Fruit fly (Drosophila melanogaster) whole organism, adult: ENCODE data around the gene CG1354.

Experiments used
- CG11617 ChIP-seq: fragments of 200-800 bp; sonication (Bioruptor generic); optimal IDR thresholded peaks from 2 replicates; lab custom pipeline; 2017; ENCODE audit warnings: mild to moderate bottlenecking, missing biosample characterization, missing genetic modification reagents, missing genetic modification characterization
- CG1620 ChIP-seq: fragments of 200-800 bp; sonication (Bioruptor generic); optimal IDR thresholded peaks from 2 replicates; lab custom pipeline; 2016; ENCODE audit warnings: missing biosample characterization, missing genetic modification characterization
- CG7101 ChIP-seq: fragments of 200-800 bp; sonication (Bioruptor generic); optimal IDR thresholded peaks from 2 replicates; lab custom pipeline; 2018; ENCODE audit warnings: missing biosample characterization, mild to moderate bottlenecking, missing genetic modification characterization, moderate library complexity
- Clk ChIP-seq: fragments of 200-800 bp; sonication (Bioruptor generic); optimal IDR thresholded peaks from 2 replicates; lab custom pipeline; 2017; ENCODE audit warnings: missing biosample characterization, missing genetic modification characterization
- Crg-1 ChIP-seq: fragments of 200-800 bp; sonication (Bioruptor generic); optimal IDR thresholded peaks from 2 replicates; lab custom pipeline; 2016; ENCODE audit warnings: missing biosample characterization, missing genetic modification characterization
- Mnt ChIP-seq: fragments of 200-800 bp; sonication (Bioruptor generic); optimal IDR thresholded peaks from 2 replicates; lab custom pipeline; 2016; ENCODE audit warnings: missing biosample characterization, mild to moderate bottlenecking, missing genetic modification characterization
- cnc ChIP-seq, 2 experiments: fragments of >200 bp; optimal IDR thresholded peaks; 2 replicates each; lab custom pipeline; 2017
- ovo ChIP-seq: fragments of 200-800 bp; sonication (Bioruptor generic); optimal IDR thresholded peaks from 2 replicates; lab custom pipeline; 2016; ENCODE audit warnings: missing biosample characterization, missing genetic modification characterization

DNA sequence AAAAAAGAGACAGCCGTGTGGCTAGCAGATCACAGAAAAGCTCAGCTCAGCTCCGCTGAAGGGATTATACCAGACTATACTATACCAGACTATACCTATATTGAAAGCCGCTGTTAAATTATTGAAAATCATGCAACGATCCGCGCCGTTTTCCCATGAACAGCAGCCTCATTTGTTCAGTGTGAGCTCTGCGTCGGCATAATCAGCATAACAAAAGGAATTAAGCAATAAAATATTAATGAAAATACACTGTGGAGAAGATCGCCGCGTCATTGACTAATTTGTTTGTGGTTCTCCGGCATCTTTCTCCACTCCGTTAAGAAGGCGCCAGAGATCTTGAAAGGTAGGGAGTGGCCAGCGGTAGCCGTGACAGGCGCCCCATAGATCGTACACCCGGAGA is 45.4 kb upstream of the CG1354 start:
- TF ChIP-seq CG11617 (GFP tag; lab: Kevin White, UChicago) (no peak), cnc (optimal IDR thresholded peaks at IDR 0.05; lab: Kevin White, UChicago) (no peak), Clk (GFP tag; lab: Kevin White, UChicago) (no peak), ovo (no peak), CG7101 (tag; lab: Kevin White, UChicago) (no peak), Crg-1 (no peak), Mnt (GFP tag; lab: Kevin White, UChicago) (no peak), CG1620 (GFP tag; lab: Kevin White, UChicago) (no peak)
